Fruit fly (Drosophila melanogaster): ENCODE results near the gene CG13622.
A peak's percentile ranks its signal among the peaks of the same experiment; 100 is the strongest.

DNA sequence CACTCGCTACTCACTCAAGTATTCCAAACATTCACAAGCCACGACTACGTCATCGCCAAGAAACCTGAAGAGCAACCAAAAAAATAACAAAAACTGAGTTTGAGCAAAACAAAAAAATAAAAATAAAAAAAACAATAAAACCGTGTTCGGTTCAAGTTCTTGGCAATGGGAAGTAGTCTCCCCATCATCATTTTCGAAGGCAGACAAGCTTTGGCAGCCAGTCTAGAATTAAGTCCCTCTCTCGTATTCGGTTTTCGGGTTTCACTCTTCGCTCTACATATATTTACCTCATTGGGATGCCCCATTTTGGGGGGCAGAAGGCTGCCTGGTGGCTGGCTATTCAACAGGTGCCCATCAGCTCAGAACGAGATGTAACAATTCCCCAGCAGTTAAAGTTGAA is 26.4 kb upstream of the CG13622 start:
- TF ChIP-seq CG32121 (GFP tag; IDR thresholded peaks at IDR 0.05) (no peak), D1 (tag; optimal IDR thresholded peaks at IDR 0.05) (no peak), CG10348 (GFP tag; IDR thresholded peaks at IDR 0.05) (no peak), CG12605 (GFP tag; IDR thresholded peaks at IDR 0.05) (peak; percentile 65), CG8301 (tag; optimal IDR thresholded peaks at IDR 0.05) (no peak), CG4496 (GFP tag; IDR thresholded peaks at IDR 0.05) (no peak), CG8159 (tag; optimal IDR thresholded peaks at IDR 0.05) (peak; percentile 80), EcR (GFP tag; optimal IDR thresholded peaks at IDR 0.05) (peak; percentile 65), fd96Ca (GFP tag; IDR thresholded peaks at IDR 0.05) (no peak)

All from whole organism, pupa.